Worm (Caenorhabditis elegans) whole organism, late embryonic: ENCODE measurements around the gene atg-16.2.

ENCODE experiments used
- C08G9.2 ChIP-seq: sonication (generic microtip); optimal IDR thresholded peaks from 2 replicates; lab custom pipeline; 2016; ENCODE audit warnings: mild to moderate bottlenecking, missing genetic modification characterization, moderate library complexity, missing compliant biosample characterization
- ceh-34 ChIP-seq: sonication (generic microtip); optimal IDR thresholded peaks from 2 replicates; lab custom pipeline; 2016; ENCODE audit warnings: mild to moderate bottlenecking, missing genetic modification characterization, missing compliant biosample characterization
- ceh-9 ChIP-seq: sonication (generic microtip); optimal IDR thresholded peaks from 2 replicates; lab custom pipeline; 2016; ENCODE audit warnings: mild to moderate bottlenecking, missing genetic modification characterization, inconsistent platforms, missing compliant biosample characterization
- nhr-11 ChIP-seq: fragments of 150-350 bp; optimal IDR thresholded peaks from 2 replicates; lab custom pipeline; 2014; ENCODE audit warnings: missing biosample characterization, missing genetic modification characterization
- nhr-232 ChIP-seq: sonication (generic microtip); optimal IDR thresholded peaks from 2 replicates; lab custom pipeline; 2016; ENCODE audit warnings: missing genetic modification characterization, missing compliant biosample characterization
- odd-2 ChIP-seq: sonication (generic microtip); optimal IDR thresholded peaks from 2 replicates; lab custom pipeline; 2017; ENCODE audit warnings: antibody characterized with exemption, mild to moderate bottlenecking, missing genetic modification characterization, missing compliant biosample characterization
- tbx-2 ChIP-seq: sonication (generic microtip); optimal IDR thresholded peaks from 2 replicates; lab custom pipeline; 2016; ENCODE audit warnings: missing genetic modification characterization, missing compliant biosample characterization

- no peak for TF ChIP-seq ceh-34 (tag; lab: Kevin White, UChicago)
- TF ChIP-seq tbx-2 (tag; lab: Kevin White, UChicago), result peak; percentile 48
- TF ChIP-seq odd-2 (tag; lab: Kevin White, UChicago), result no peak
- no peak for TF ChIP-seq ceh-9 (tag; lab: Kevin White, UChicago)
- no peak for TF ChIP-seq nhr-11
- no peak for TF ChIP-seq C08G9.2
- TF ChIP-seq nhr-232 (tag; lab: Kevin White, UChicago), result no peak
Measured at ce11 chrII:6411660-6412451, 41.3 kb downstream of the atg-16.2 start.
